Worm (Caenorhabditis elegans): ENCODE measurements around the gene C45G9.15.

DNA sequence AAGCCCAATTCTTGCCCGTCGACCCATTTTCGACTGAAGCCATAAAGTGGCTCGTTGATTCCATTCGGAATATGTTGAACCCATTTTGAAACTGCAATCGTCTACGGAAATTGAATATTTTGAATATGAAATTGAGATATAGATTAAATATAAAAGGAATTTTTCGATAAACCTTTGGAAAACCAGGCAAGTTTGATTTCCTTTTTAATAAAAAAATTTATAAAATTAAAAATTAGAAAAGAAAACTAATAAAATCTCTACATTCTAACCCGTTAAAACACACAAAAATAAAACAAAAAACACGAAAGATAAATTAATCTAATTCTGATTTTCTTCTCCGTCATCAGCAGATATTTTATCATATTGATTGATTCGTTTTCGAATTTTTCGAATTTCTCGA is 45.0 kb downstream of the C45G9.15 start, which contains the start of gene R144.12:
- TF ChIP-seq tbx-2 (tag; optimal IDR thresholded peaks at IDR 0.05): no peak
- no peak for TF ChIP-seq nhr-23 (tag; optimal IDR thresholded peaks at IDR 0.05)
- no peak for TF ChIP-seq ceh-16 (tag; optimal IDR thresholded peaks at IDR 0.05)
- TF ChIP-seq snpc-4 (tag; optimal IDR thresholded peaks at IDR 0.05): no peak
- TF ChIP-seq aly-2 (tag; optimal IDR thresholded peaks at IDR 0.05): no peak
- no peak for TF ChIP-seq pha-4 (tag; optimal IDR thresholded peaks at IDR 0.05)
- no peak for TF ChIP-seq daf-12 (tag; optimal IDR thresholded peaks at IDR 0.05)
- no peak for TF ChIP-seq lin-39 (tag; optimal IDR thresholded peaks at IDR 0.05)

Data from whole organism, L3 larva.